Worm (Caenorhabditis elegans) whole organism, late embryonic: Measurements from ENCODE around the gene mec-1.

ENCODE experiments used
- che-1 ChIP-seq: sonication (generic microtip); optimal IDR thresholded peaks from 2 replicates; lab custom pipeline; 2016; ENCODE audit warnings: mild to moderate bottlenecking, missing genetic modification characterization, missing compliant biosample characterization
- fkh-10 ChIP-seq: fragments of 150-350 bp; optimal IDR thresholded peaks from 2 replicates; lab custom pipeline; 2014; ENCODE audit warnings: missing biosample characterization, missing genetic modification reagents, missing genetic modification characterization
- lim-6 ChIP-seq: sonication (generic microtip); optimal IDR thresholded peaks from 2 replicates; lab custom pipeline; 2016; ENCODE audit warnings: missing genetic modification characterization, missing compliant biosample characterization
- pqm-1 ChIP-seq: sonication (generic microtip); optimal IDR thresholded peaks from 2 replicates; lab custom pipeline; 2016; ENCODE audit warnings: missing genetic modification characterization, missing compliant biosample characterization
- rnt-1 ChIP-seq: sonication (generic microtip); optimal IDR thresholded peaks from 2 replicates; lab custom pipeline; 2016; ENCODE audit warnings: missing genetic modification characterization, missing compliant biosample characterization

DNA sequence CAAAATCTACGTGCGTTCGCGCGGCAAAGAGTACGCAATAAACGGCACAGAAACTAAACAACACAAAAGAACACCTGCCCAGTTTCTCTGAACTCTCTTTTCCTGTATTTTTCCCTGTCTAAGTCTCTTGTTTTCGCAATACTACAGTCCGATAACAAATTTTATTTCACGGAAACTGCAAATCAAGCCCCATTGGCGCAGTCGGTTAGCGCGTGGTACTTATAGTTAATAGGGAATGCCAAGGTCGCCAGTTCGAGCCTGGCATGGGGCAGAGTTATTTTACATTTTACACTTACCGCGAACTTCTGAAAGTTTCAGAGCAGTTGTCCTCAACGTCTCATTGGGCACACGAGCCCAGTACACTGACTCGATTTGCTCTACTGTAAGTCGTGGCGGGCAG, 39.1 kb upstream of the mec-1 start:
- TF ChIP-seq lim-6 (tag; lab: Kevin White, UChicago) (no peak), fkh-10 (no peak), pqm-1 (tag; lab: Kevin White, UChicago) (no peak), che-1 (tag; lab: Kevin White, UChicago) (no peak), rnt-1 (tag; lab: Kevin White, UChicago) (no peak)
